Worm (Caenorhabditis elegans) whole organism, L4/young adult: ENCODE results near the gene cwf-19L2.

Experiments
- W03F9.2 ChIP-seq: fragments of 150-350 bp; optimal IDR thresholded peaks from 2 replicates; lab custom pipeline; 2014; ENCODE audit warnings: missing biosample characterization, missing genetic modification characterization
- dao-5 ChIP-seq: sonication (generic microtip); optimal IDR thresholded peaks from 2 replicates; lab custom pipeline; 2016; ENCODE audit warnings: missing genotype, missing genetic modification characterization, moderate library complexity, missing compliant biosample characterization

ce11 chrIII:7300763-7301162 lies 7.3 kb downstream of the cwf-19L2 start:
- no peak for TF ChIP-seq dao-5 (tag; lab: Kevin White, UChicago)
- TF ChIP-seq W03F9.2 (tag; lab: Kevin White, UChicago) = no peak
